Worm (Caenorhabditis elegans) whole organism, young adult: ENCODE measurements around the gene rabr-4.

ENCODE experiments used
- B0019.2 ChIP-seq: fragments of 200-800 bp; sonication (Bioruptor generic); conservative IDR thresholded peaks from 2 replicates; pipeline ENCODE4 v1.3.6; 2022; ENCODE audit warnings: missing genetic modification reagents, missing genetic modification characterization, missing compliant biosample characterization
- B0261.1 ChIP-seq: sonication (generic microtip); optimal IDR thresholded peaks from 2 replicates; lab custom pipeline; 2016; ENCODE audit warnings: mild to moderate bottlenecking, missing genetic modification characterization, moderate library complexity, missing compliant biosample characterization
- D2030.7 ChIP-seq: fragments of 200-800 bp; sonication (Bioruptor generic); IDR thresholded peaks from 2 replicates; pipeline ENCODE4 v1.3.6; 2022; ENCODE audit warnings: missing genetic modification reagents, missing genetic modification characterization, missing compliant biosample characterization
- F10E7.11 ChIP-seq: sonication (generic microtip); optimal IDR thresholded peaks from 2 replicates; lab custom pipeline; 2017; ENCODE audit warnings: mild to moderate bottlenecking, missing genetic modification characterization, moderate library complexity, missing compliant biosample characterization
- F37B4.10 ChIP-seq: fragments of 200-800 bp; sonication (Bioruptor generic); IDR thresholded peaks from 2 replicates; pipeline ENCODE4 v1.3.6; 2022; ENCODE audit warnings: missing genetic modification characterization, missing compliant biosample characterization
- F52B5.7 ChIP-seq: sonication (generic microtip); optimal IDR thresholded peaks from 2 replicates; lab custom pipeline; 2016; ENCODE audit warnings: mild to moderate bottlenecking, missing genetic modification characterization, missing compliant biosample characterization
- F57C9.4 ChIP-seq: sonication (generic microtip); optimal IDR thresholded peaks from 2 replicates; lab custom pipeline; 2017; ENCODE audit warnings: mild to moderate bottlenecking, missing genetic modification characterization, missing compliant biosample characterization
- Y53F4B.3 ChIP-seq: fragments of 200-800 bp; sonication (Bioruptor generic); IDR thresholded peaks from 2 replicates; pipeline ENCODE4 v1.3.6; 2022; ENCODE audit warnings: missing genetic modification reagents, missing genetic modification characterization, missing compliant biosample characterization
- Y53G8AR.9 ChIP-seq: fragments of 200-800 bp; sonication (Bioruptor generic); conservative IDR thresholded peaks from 2 replicates; pipeline ENCODE4 v1.3.6; 2022; ENCODE audit warnings: missing genetic modification reagents, missing genetic modification characterization, missing compliant biosample characterization
- Y67H2A.10 ChIP-seq: fragments of 200-800 bp; sonication (Bioruptor generic); conservative IDR thresholded peaks from 2 replicates; pipeline ENCODE4 v1.3.6; 2022; ENCODE audit warnings: missing genetic modification reagents, missing genetic modification characterization, missing compliant biosample characterization
- Y79H2A.3 ChIP-seq: fragments of 200-800 bp; sonication (Bioruptor generic); conservative IDR thresholded peaks from 2 replicates; pipeline ENCODE4 v1.3.6; 2022; ENCODE audit warnings: missing genetic modification reagents, missing genetic modification characterization, missing compliant biosample characterization
- Y95B8A.8 ChIP-seq: fragments of 200-800 bp; sonication (Bioruptor generic); IDR thresholded peaks from 2 replicates; pipeline ENCODE4 v1.3.6; 2022; ENCODE audit warnings: missing genetic modification reagents, missing genetic modification characterization, missing compliant biosample characterization
- ZK185.1 ChIP-seq: sonication (generic microtip); optimal IDR thresholded peaks from 2 replicates; lab custom pipeline; 2016; ENCODE audit warnings: mild to moderate bottlenecking, missing genetic modification characterization, missing compliant biosample characterization; ENCODE audit not compliant: poor library complexity, severe bottlenecking
- ccch-3 ChIP-seq: fragments of 200-800 bp; sonication (Bioruptor generic); optimal IDR thresholded peaks from 2 replicates; lab custom pipeline; 2018; ENCODE audit warnings: mild to moderate bottlenecking, missing genetic modification characterization, missing compliant biosample characterization
- ceh-27 ChIP-seq: fragments of 200-800 bp; sonication (Bioruptor generic); optimal IDR thresholded peaks from 2 replicates; lab custom pipeline; 2018; ENCODE audit warnings: mild to moderate bottlenecking, missing genetic modification characterization, moderate library complexity, missing compliant biosample characterization
- ceh-40 ChIP-seq: fragments of 200-800 bp; sonication (Bioruptor generic); IDR thresholded peaks from 2 replicates; pipeline ENCODE4 v1.3.6; 2022; ENCODE audit warnings: missing genetic modification characterization, missing compliant biosample characterization
- ceh-58 ChIP-seq: fragments of 200-800 bp; sonication (Bioruptor generic); IDR thresholded peaks from 2 replicates; pipeline ENCODE4 v1.3.6; 2022; ENCODE audit warnings: missing genetic modification characterization, missing compliant biosample characterization
- chd-7 ChIP-seq: sonication (generic microtip); optimal IDR thresholded peaks from 2 replicates; lab custom pipeline; 2016; ENCODE audit warnings: mild to moderate bottlenecking, missing genetic modification characterization, moderate library complexity, missing compliant biosample characterization
- dpff-1 ChIP-seq: sonication (generic microtip); optimal IDR thresholded peaks from 2 replicates; lab custom pipeline; 2017; ENCODE audit warnings: mild to moderate bottlenecking, missing genetic modification characterization, missing compliant biosample characterization
- ets-4 ChIP-seq: fragments of 200-800 bp; sonication (Bioruptor generic); optimal IDR thresholded peaks from 2 replicates; lab custom pipeline; 2018; ENCODE audit warnings: mild to moderate bottlenecking, missing genetic modification characterization, missing compliant biosample characterization
- hmg-20 ChIP-seq: fragments of 200-800 bp; sonication (Bioruptor generic); IDR thresholded peaks from 2 replicates; pipeline ENCODE4 v1.3.6; 2022; ENCODE audit warnings: missing genetic modification reagents, missing genetic modification characterization, missing compliant biosample characterization
- lag-1 ChIP-seq: fragments of 200-800 bp; sonication (Bioruptor generic); IDR thresholded peaks from 2 replicates; pipeline ENCODE4 v1.3.6; 2022; ENCODE audit warnings: missing genetic modification reagents, missing genetic modification characterization, missing compliant biosample characterization
- let-526 ChIP-seq: fragments of 200-800 bp; sonication (Bioruptor generic); IDR thresholded peaks from 2 replicates; pipeline ENCODE4 v1.3.6; 2022; ENCODE audit warnings: missing genetic modification reagents, missing genetic modification characterization, missing compliant biosample characterization
- lin-26 ChIP-seq: fragments of 200-800 bp; sonication (Bioruptor generic); IDR thresholded peaks from 2 replicates; pipeline ENCODE4 v1.3.6; 2022; ENCODE audit warnings: missing genetic modification reagents, missing genetic modification characterization, missing compliant biosample characterization
- nfya-1 ChIP-seq: sonication (generic microtip); optimal IDR thresholded peaks from 2 replicates; lab custom pipeline; 2017; ENCODE audit warnings: antibody characterized with exemption, missing compliant biosample characterization, missing genetic modification characterization, borderline replicate concordance; ENCODE audit not compliant: insufficient read depth
- nhr-27 ChIP-seq: fragments of 200-800 bp; sonication (Bioruptor generic); optimal IDR thresholded peaks from 2 replicates; lab custom pipeline; 2018; ENCODE audit warnings: mild to moderate bottlenecking, missing genetic modification characterization, moderate library complexity, missing compliant biosample characterization
- nhr-80 ChIP-seq: sonication (generic microtip); optimal IDR thresholded peaks from 2 replicates; lab custom pipeline; 2016; ENCODE audit warnings: missing genetic modification characterization, missing compliant biosample characterization
- sea-2 ChIP-seq: fragments of 200-800 bp; sonication (Bioruptor generic); IDR thresholded peaks from 2 replicates; pipeline ENCODE4 v1.3.6; 2022; ENCODE audit warnings: missing genetic modification characterization, missing compliant biosample characterization
- somi-1 ChIP-seq: fragments of 200-800 bp; sonication (Bioruptor generic); optimal IDR thresholded peaks from 2 replicates; lab custom pipeline; 2018; ENCODE audit warnings: mild to moderate bottlenecking, missing genetic modification characterization, missing compliant biosample characterization
- unc-62 ChIP-seq: fragments of 150-350 bp; optimal IDR thresholded peaks from 2 replicates; lab custom pipeline; 2014; ENCODE audit warnings: missing biosample characterization, missing genetic modification reagents, missing genetic modification characterization
- xnd-1 ChIP-seq: sonication (generic microtip); optimal IDR thresholded peaks from 2 replicates; lab custom pipeline; 2016; ENCODE audit warnings: missing genotype, missing genetic modification reagents, missing genetic modification characterization, missing compliant biosample characterization
- ztf-18 ChIP-seq: sonication (generic microtip); optimal IDR thresholded peaks from 2 replicates; lab custom pipeline; 2016; ENCODE audit warnings: missing genotype, mild to moderate bottlenecking, missing genetic modification characterization, missing compliant biosample characterization

The rabr-4 gene

DNA sequence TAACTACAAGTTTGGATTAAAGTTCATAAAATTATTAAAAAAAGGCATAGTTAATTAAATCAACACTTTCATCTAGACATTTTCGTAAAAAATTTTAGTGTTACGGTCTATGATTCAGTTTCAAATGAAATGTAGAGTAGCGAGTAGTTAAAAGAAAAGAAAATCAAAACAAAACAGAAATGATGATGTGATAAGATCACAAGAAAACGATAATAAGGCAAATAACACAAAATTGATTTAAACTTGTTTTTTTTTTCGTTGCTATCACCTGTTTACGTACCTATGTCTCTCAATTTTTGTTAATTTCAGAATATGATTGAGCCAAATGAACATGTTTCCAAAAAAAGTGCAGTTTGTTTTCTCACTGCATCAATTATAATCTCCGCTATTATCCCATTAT is 35.2 kb downstream of the rabr-4 start, which contains the start of the genes F21H7.2 and F21H7.12 (continued):
- TF ChIP-seq Y53F4B.3 (GFP tag; lab: Robert Waterston, UW) (no peak), xnd-1 (tag; lab: Kevin White, UChicago) (no peak), ets-4 (GFP tag; lab: Kevin White, UChicago) (no peak)

DNA sequence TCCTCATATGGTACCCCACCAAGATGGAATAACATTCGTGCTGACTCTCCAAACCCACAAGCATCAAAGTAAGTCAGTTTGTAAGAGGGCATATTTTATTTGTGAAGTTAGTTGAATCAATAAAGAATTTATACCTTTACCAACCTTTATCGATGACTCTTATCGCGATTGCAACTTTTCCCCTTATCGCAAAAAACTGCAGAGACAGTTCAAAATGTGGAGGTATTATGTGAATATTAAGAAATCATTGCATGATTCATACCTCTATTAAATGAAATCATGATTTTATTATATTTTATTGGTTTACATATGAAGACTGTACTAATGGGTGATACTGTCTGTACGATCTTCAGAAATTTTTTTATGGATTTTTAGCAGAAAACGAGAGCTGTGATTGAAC is 37.4 kb downstream of the rabr-4 start, which contains the start of gene gst-22:
gst-22 (minus strand) TSS at position 103 of the 400 bp plus-strand sequence.
- TF ChIP-seq lag-1 (GFP tag; lab: Robert Waterston, UW) (no peak), nhr-80 (tag; lab: Kevin White, UChicago) (peak; percentile 51)

DNA sequence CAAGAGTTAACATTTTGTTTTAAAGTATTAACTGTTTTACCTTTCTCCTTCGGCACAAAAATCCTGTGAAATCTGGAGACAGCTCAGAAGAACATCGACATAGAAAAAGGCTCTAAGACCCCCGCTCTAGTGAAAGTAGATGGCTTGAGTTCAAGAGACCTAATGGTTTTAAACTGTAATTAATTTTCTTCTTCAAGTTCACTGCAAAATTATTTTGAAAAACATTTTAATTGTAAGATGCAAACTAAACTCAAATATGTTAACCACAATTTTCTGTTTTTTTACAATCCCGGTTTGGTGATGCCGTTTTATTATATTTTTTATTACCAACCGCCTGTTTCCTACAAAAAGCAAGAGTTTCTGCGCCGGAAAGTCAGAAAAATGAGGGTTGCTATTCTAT is 38.9 kb downstream of the rabr-4 start, which contains the start of gene clec-233:
clec-233 (plus strand) TSS at position 301 of the 400 bp plus-strand sequence.
- TF ChIP-seq let-526 (GFP tag; lab: Robert Waterston, UW) (no peak), nhr-27 (tag; lab: Kevin White, UChicago) (no peak), F52B5.7 (tag; lab: Kevin White, UChicago) (no peak), B0019.2 (no peak), D2030.7 (GFP tag; lab: Robert Waterston, UW) (no peak), chd-7 (tag; lab: Kevin White, UChicago) (no peak), unc-62 (GFP tag; lab: Kevin White, UChicago) (no peak), F10E7.11 (no peak), B0261.1 (tag; lab: Kevin White, UChicago) (no peak), nhr-80 (tag; lab: Kevin White, UChicago) (no peak), Y95B8A.8 (no peak), F57C9.4 (tag; lab: Kevin White, UChicago) (no peak), hmg-20 (GFP tag; lab: Robert Waterston, UW) (no peak), ztf-18 (tag; lab: Kevin White, UChicago) (no peak), xnd-1 (tag; lab: Kevin White, UChicago) (no peak), dpff-1 (no peak), F37B4.10 (no peak), ccch-3 (GFP tag; lab: Kevin White, UChicago) (no peak)

DNA sequence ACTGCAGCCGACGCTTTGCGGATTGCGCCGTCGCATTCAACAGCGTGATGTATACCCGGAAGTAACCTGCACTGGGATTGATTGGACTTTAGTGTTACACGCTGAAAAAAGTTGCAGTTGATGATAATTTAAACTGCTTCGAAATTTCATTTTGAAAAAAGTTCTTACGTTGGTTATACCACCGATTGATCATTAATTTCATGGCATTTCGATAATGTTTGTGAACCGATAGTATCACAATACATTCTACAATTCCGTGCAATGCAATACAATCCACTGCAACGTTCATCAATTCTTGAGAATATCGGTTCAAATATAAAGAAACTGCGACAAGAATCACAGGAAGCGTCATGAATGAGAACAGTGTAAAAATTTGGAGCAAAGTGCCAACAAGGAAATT is 40.4 kb downstream of the rabr-4 start, which contains the start of gene F21H7.3:
F21H7.3 (minus strand) TSS at position 101 of the 400 bp plus-strand sequence.
- no peak for TF ChIP-seq Y79H2A.3 (GFP tag; lab: Robert Waterston, UW)
- no peak for TF ChIP-seq sea-2 (GFP tag; lab: Robert Waterston, UW)
- TF ChIP-seq ceh-58 (GFP tag; lab: Robert Waterston, UW) = no peak
- no peak for TF ChIP-seq nfya-1 (tag; lab: Kevin White, UChicago)
- TF ChIP-seq ceh-27 (GFP tag; lab: Kevin White, UChicago) = no peak

DNA sequence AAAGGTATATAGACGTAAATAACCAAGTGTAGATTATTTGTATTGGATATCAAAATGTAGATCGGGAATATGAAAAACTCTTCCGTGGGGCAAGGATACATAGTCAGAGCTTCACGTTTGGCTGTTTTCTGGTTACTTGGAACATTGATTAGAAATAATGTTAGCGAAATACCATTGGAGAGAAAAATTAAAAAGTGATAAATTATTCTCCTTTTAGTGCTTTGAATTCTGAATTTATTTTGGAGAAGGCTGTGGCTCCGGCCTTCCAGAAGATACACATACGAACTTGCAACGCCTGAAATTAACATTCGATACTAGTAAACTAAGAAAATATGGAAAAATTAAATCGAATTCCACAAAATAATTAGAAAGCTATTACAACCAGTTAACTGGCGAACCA is 40.9 kb downstream of the rabr-4 start, which contains the start of gene srh-98:
srh-98 (minus strand) TSS at position 101 of the 400 bp plus-strand sequence.
- TF ChIP-seq ceh-40 = no peak
- TF ChIP-seq ZK185.1 (tag; lab: Kevin White, UChicago) = no peak
- no peak for TF ChIP-seq lin-26 (GFP tag; lab: Robert Waterston, UW)
- TF ChIP-seq Y53G8AR.9 (GFP tag; lab: Robert Waterston, UW) = no peak
- no peak for TF ChIP-seq somi-1 (GFP tag; lab: Kevin White, UChicago)
- no peak for TF ChIP-seq Y67H2A.10 (GFP tag; lab: Robert Waterston, UW)
